Worm (Caenorhabditis elegans) whole organism, mixed stage, embryonic: ENCODE measurements around the gene unc-64.

Experiments
- elt-3 ChIP-seq: fragments of 150-350 bp; optimal IDR thresholded peaks from 2 replicates; lab custom pipeline; 2014; ENCODE audit warnings: missing biosample characterization, missing genetic modification characterization
- lin-32 ChIP-seq: fragments of 200-800 bp; sonication (Bioruptor generic); optimal IDR thresholded peaks from 2 replicates; lab custom pipeline; 2018; ENCODE audit warnings: mild to moderate bottlenecking, missing genetic modification characterization, missing compliant biosample characterization
- nhr-12 ChIP-seq: fragments of 150-350 bp; optimal IDR thresholded peaks from 2 replicates; lab custom pipeline; 2014; ENCODE audit warnings: missing biosample characterization, missing genetic modification characterization
- pha-4 ChIP-seq: fragments of 150-350 bp; optimal IDR thresholded peaks from 2 replicates; lab custom pipeline; 2018; ENCODE audit warnings: missing biosample characterization, missing genetic modification reagents, missing genetic modification characterization
- snpc-4 ChIP-seq: fragments of 150-350 bp; optimal IDR thresholded peaks from 2 replicates; lab custom pipeline; 2014; ENCODE audit warnings: missing biosample characterization, missing genetic modification characterization

DNA sequence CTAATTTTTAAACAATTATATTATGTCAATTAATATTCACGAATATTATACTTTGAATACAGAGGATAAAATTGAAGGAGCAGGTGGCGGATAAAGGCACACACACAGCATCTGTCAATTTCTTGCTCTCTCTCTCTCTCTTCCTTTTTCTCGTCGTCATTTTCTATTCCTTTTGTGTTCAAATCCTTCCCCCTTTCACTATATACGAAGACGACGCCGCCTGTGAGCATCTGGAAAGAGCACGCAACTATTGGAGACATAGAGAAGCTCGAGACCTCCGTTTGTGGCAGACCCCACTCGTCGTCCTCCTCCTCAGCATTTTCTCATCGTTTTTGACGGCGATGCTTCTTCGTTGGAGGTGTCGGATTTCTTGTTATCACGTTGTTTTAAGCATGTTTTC is 18.9 kb upstream of the unc-64 start:
- TF ChIP-seq snpc-4 (tag; lab: Kevin White, UChicago) (no peak), nhr-12 (no peak), pha-4 (tag; lab: Kevin White, UChicago) (no peak), lin-32 (GFP tag; lab: Kevin White, UChicago) (peak; percentile 15), elt-3 (tag; lab: Kevin White, UChicago) (no peak)
